Fruit fly (Drosophila melanogaster) whole organism: ENCODE results near the gene Mkk4.

Experiments
- EcR ChIP-seq, 2 experiments: fragments of >200 bp; optimal IDR thresholded peaks; 2 replicates each; lab custom pipeline; 2017; ENCODE audit warnings: missing biosample characterization in 2 of 2, missing genetic modification characterization in 2 of 2, missing genetic modification reagents in 2 of 2
- usp ChIP-seq: fragments of >200 bp; optimal IDR thresholded peaks from 2 replicates; lab custom pipeline; 2017; ENCODE audit warnings: missing biosample characterization, missing genetic modification characterization, mixed read lengths

- TF ChIP-seq EcR (GFP tag; optimal IDR thresholded peaks at IDR 0.05; lab: Kevin White, UChicago) (no peak), usp (GFP tag; lab: Kevin White, UChicago) (no peak)
Measured at dm6 chr3R:8638629-8639028, 12.0 kb downstream of the Mkk4 start.
